Worm (Caenorhabditis elegans) whole organism, midembryonic: ENCODE data around the gene F22F7.3.

ENCODE experiments used
- T22C8.4 ChIP-seq: fragments of 200-800 bp; sonication (Bioruptor generic); IDR thresholded peaks from 2 replicates; pipeline ENCODE4 v1.3.6; 2022; ENCODE audit warnings: missing genetic modification characterization, missing compliant biosample characterization
- cog-1 ChIP-seq: sonication (generic microtip); optimal IDR thresholded peaks from 2 replicates; lab custom pipeline; 2016; ENCODE audit warnings: missing genetic modification characterization, missing compliant biosample characterization
- flt-1 ChIP-seq: fragments of 200-800 bp; sonication (Bioruptor generic); IDR thresholded peaks from 2 replicates; pipeline ENCODE4 v1.3.6; 2022; ENCODE audit warnings: missing genetic modification characterization, missing compliant biosample characterization
- klf-2 ChIP-seq: fragments of 200-800 bp; sonication (Bioruptor generic); conservative IDR thresholded peaks from 2 replicates; pipeline ENCODE4 v1.3.6; 2022; ENCODE audit warnings: missing genetic modification reagents, missing genetic modification characterization, missing compliant biosample characterization
- med-1 ChIP-seq: sonication (generic microtip); optimal IDR thresholded peaks from 2 replicates; lab custom pipeline; 2017; ENCODE audit warnings: missing genetic modification characterization, mild to moderate bottlenecking, missing compliant biosample characterization, antibody characterized with exemption, missing genetic modification reagents; ENCODE audit not compliant: insufficient read depth
- ref-1 ChIP-seq: fragments of 200-800 bp; sonication (Bioruptor generic); conservative IDR thresholded peaks from 2 replicates; pipeline ENCODE4 v1.3.6; 2022; ENCODE audit warnings: missing genetic modification reagents, missing genetic modification characterization, missing compliant biosample characterization
- tab-1 ChIP-seq: fragments of 200-800 bp; sonication (Bioruptor generic); IDR thresholded peaks from 2 replicates; pipeline ENCODE4 v1.3.6; 2022; ENCODE audit warnings: missing genetic modification characterization, missing compliant biosample characterization
- ztf-23 ChIP-seq: fragments of 200-800 bp; sonication (Bioruptor generic); IDR thresholded peaks from 2 replicates; pipeline ENCODE4 v1.3.6; 2022; ENCODE audit warnings: missing genetic modification reagents, missing genetic modification characterization, missing compliant biosample characterization
- ztf-29 ChIP-seq: fragments of 200-800 bp; sonication (Bioruptor generic); IDR thresholded peaks from 2 replicates; pipeline ENCODE4 v1.3.6; 2022; ENCODE audit warnings: missing genetic modification reagents, missing genetic modification characterization, missing compliant biosample characterization

The F22F7.3 gene

DNA sequence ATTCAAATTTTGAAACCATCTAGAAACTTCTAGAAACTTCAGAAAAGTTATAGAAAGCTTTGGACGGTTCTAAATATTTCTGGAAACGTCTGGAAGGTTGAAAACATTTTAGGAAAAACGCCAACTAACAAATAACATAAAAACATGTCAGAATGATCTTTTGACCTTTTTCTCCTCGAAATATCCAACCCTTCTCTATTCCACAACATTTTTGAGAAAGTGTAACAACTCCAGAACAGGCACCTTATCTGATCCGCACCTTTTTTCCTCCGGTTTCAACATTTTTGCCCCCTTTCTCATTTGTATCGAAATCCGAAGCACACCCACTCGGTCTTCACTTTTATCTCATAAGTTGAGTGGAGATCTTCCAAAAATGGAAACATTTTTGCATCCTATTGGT lies at the start of gene F22F7.3:
Gene F22F7.3 (plus strand): TSS at position 301 of the 400 bp plus-strand sequence.
- TF ChIP-seq flt-1 (GFP tag; lab: Robert Waterston, UW) (no peak), T22C8.4 (no peak), klf-2 (no peak), tab-1 (no peak), ztf-29 (GFP tag; lab: Robert Waterston, UW) (no peak), ref-1 (GFP tag; lab: Robert Waterston, UW) (no peak), ztf-23 (GFP tag; lab: Robert Waterston, UW) (no peak), med-1 (no peak), cog-1 (tag; lab: Kevin White, UChicago) (no peak)

DNA sequence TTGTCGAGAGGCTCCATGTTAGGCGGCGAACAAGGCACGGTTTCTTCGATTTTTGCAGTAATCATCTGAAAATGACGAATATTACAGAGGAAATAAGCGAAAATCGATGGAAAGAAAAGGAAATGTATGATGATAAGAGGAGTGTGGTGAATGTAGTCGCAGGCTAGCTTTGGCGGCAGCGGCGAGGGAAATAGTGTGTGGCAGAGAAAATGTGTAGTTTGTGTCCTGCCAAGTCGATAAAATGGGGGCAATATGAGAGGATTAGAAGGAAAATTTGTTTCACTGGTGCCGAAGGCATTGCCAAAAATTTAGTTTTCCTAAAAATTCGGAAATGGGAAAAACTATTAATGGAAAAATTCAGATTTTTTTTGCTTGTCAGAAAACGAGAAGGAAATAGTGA lies 43.7 kb upstream of the F22F7.3 start, which contains the start of gene nhr-86:
Gene nhr-86 (minus strand): TSS at position 71 of the 400 bp plus-strand sequence.
- TF ChIP-seq klf-2, result no peak
- no peak for TF ChIP-seq T22C8.4

DNA sequence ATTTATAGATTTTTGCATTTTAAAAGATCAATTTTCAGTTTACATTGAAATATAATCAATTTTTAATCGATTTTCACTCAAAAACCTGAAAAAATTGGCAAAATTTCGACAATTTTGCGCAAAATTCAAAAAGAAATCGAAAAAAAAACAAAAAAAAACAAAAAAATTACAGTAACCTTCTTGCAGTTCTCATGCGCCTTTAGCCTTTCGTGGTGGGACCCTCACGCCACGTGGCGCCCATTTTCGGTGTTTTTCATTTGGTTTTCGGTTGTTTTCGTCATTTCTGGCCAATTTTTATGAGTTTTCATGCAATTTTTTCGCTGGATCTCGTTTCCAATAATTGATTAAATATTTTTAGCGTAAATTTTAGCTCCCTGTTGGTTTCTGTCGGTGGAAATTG lies 43.0 kb upstream of the F22F7.3 start:
- TF ChIP-seq tab-1, result no peak
- TF ChIP-seq ztf-23 (GFP tag; lab: Robert Waterston, UW), result no peak
- no peak for TF ChIP-seq med-1
- no peak for TF ChIP-seq ref-1 (GFP tag; lab: Robert Waterston, UW)
- TF ChIP-seq cog-1 (tag; lab: Kevin White, UChicago), result no peak
- TF ChIP-seq T22C8.4, result no peak
- no peak for TF ChIP-seq klf-2
- no peak for TF ChIP-seq flt-1 (GFP tag; lab: Robert Waterston, UW)
- no peak for TF ChIP-seq ztf-29 (GFP tag; lab: Robert Waterston, UW)

DNA sequence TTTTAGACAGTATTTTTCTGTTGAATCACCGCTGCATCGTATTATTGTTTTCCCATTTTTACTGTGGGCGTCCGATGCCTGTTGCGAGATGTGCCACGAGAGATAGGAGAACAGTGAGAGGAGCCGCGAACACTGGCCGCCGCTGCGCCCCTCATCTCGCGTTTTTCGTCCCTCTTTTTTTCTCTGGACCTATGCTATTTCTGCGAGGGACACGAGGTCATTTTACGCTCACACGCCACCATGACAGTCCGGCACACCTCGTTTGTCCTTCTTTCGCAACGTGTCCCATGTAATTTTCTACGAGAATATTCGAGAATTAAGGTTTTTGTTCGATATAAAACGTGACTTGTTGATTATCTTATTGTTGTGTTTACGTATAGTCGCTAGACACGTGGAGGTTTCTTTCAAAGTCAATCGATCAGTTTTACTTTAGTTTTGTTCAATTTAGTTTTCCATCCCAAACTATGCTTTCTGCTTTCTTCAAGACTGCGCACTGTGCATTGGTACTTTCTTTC lies 42.4 kb upstream of the F22F7.3 start, which contains the start of gene lbp-9:
Gene lbp-9 (plus strand): TSS at position 465 of the 515 bp plus-strand sequence.
- no peak for TF ChIP-seq cog-1 (tag; lab: Kevin White, UChicago)
- TF ChIP-seq med-1, result no peak
- TF ChIP-seq flt-1 (GFP tag; lab: Robert Waterston, UW), result no peak

DNA sequence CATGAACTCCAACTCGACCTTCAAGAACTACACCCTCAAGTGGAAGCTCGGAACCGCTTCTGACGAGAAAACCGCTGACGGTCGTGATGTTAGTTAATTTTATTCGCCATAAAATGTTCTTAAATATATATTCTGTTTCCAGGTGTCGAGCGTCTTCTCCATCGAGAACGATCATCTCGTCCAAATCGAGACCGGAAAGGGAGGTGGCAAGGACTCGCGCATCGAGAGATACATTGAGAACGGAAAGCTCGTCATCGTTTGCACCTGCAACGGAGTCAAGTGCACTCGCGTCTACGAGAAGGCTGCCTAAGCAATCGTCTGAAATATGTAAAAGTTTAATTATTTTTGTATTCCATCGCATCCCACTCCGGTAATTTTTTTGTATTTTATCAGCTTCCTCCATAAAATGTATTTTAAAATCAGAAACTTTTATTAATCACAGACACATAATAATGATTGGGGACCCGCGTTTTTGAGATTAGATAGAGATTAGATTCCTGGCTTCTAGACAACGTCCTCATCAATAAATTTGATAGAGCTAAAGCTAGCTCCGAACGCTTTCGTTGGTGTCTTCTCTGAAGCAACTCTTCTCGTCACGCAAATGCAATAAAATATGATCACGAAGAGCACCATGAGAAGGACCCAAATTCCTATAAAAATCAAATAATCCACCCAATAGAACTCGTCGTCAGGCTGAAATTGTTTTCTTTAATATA lies 41.6 kb upstream of the F22F7.3 start:
- TF ChIP-seq T22C8.4 (no peak), cog-1 (tag; lab: Kevin White, UChicago) (no peak), med-1 (no peak), ztf-29 (GFP tag; lab: Robert Waterston, UW) (no peak), klf-2 (no peak), tab-1 (no peak), flt-1 (GFP tag; lab: Robert Waterston, UW) (no peak), ztf-23 (GFP tag; lab: Robert Waterston, UW) (no peak), ref-1 (GFP tag; lab: Robert Waterston, UW) (no peak)

DNA sequence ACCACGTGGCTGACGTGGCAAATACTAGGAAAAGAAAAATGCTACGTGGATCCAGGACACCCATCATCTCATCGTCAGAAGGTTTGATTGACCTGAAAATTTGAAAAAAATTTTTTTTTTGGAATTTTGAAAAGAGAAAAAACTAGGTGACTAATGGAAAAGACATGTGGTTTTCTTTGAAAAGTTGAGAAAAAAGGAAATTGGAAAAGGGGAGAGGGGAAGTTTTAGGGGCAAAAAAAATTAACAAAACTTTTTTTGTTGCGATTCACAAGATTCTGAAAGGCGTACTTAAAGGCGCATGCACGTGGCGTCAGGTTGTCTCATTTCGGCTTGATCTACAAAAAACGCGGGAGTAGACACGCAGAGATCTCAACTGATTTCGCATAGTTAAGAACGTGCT lies 37.7 kb upstream of the F22F7.3 start, which contains the start of gene Y40B10A.9:
Gene Y40B10A.9 (minus strand): TSS at position 101 of the 400 bp plus-strand sequence.
- TF ChIP-seq med-1 (no peak), ref-1 (GFP tag; lab: Robert Waterston, UW) (no peak), flt-1 (GFP tag; lab: Robert Waterston, UW) (no peak), ztf-23 (GFP tag; lab: Robert Waterston, UW) (no peak), ztf-29 (GFP tag; lab: Robert Waterston, UW) (no peak), cog-1 (tag; lab: Kevin White, UChicago) (no peak), tab-1 (no peak), T22C8.4 (no peak), klf-2 (no peak)

DNA sequence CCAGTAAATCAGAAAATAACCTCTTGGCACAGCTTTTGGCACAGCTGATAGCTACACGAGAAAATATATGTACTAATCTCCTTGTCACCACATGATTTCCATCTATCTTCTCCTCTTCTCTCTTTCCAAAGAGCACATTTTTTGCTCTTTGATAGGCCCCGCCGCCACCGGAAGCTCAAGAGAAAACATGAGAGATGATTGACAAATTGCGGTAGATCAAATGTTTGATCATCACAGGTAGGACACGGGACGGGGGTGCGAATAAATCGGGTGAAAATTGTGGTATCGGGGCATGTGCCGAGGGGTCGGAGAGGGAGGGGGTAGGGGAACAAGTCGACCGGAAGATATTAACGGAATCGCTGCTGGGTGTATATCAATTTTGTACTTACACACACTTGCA lies 34.4 kb upstream of the F22F7.3 start:
- TF ChIP-seq ztf-23 (GFP tag; lab: Robert Waterston, UW) (peak; percentile 26; the same call in 1 of the 2 replicates), ref-1 (GFP tag; lab: Robert Waterston, UW) (no peak)

DNA sequence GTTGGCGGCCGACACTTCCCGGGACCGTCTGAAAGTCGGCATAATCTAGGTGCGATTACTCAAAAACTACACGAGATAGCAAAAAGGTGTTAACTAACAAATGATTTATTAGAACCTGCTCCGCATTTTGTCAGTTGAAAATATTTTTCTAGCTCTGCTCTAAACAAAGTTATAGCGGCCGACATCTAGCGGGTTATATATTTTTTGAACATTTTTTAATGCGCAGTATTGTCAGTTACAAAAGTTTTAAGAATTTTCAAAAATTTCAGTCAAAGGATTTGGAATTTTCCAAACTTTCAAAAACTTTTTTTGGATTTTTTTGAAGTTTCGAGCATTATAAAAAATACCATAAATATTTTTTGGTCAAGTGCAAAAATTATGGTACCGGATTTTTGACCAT lies 29.2 kb upstream of the F22F7.3 start:
- TF ChIP-seq tab-1, result no peak
- no peak for TF ChIP-seq ref-1 (GFP tag; lab: Robert Waterston, UW)
- TF ChIP-seq ztf-29 (GFP tag; lab: Robert Waterston, UW), result no peak
- TF ChIP-seq cog-1 (tag; lab: Kevin White, UChicago), result no peak
- no peak for TF ChIP-seq flt-1 (GFP tag; lab: Robert Waterston, UW)
- no peak for TF ChIP-seq klf-2
- TF ChIP-seq T22C8.4, result no peak
- TF ChIP-seq med-1, result no peak
- TF ChIP-seq ztf-23 (GFP tag; lab: Robert Waterston, UW), result no peak

DNA sequence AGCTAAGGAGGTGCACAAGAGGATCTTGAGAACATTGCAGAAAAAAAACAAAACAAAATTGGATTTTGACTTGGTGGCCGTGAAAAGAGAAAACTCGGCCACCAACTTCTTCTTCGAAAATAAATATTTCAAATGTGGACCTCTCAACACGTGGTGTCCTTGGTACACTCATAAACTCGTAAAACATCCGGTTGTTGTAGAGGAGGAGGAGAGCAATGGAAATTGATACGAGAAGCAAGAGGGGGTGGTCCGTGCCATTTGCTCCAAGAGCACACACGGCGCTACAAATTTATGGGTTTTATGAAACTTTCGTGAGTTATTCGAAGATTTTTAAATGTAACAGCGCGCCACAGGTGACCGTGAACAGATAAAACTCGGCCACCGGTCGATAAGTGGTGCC lies 28.6 kb upstream of the F22F7.3 start:
- TF ChIP-seq klf-2 (no peak), med-1 (no peak), ref-1 (GFP tag; lab: Robert Waterston, UW) (no peak), ztf-23 (GFP tag; lab: Robert Waterston, UW) (no peak), cog-1 (tag; lab: Kevin White, UChicago) (no peak), ztf-29 (GFP tag; lab: Robert Waterston, UW) (no peak), tab-1 (no peak), T22C8.4 (no peak), flt-1 (GFP tag; lab: Robert Waterston, UW) (no peak)

DNA sequence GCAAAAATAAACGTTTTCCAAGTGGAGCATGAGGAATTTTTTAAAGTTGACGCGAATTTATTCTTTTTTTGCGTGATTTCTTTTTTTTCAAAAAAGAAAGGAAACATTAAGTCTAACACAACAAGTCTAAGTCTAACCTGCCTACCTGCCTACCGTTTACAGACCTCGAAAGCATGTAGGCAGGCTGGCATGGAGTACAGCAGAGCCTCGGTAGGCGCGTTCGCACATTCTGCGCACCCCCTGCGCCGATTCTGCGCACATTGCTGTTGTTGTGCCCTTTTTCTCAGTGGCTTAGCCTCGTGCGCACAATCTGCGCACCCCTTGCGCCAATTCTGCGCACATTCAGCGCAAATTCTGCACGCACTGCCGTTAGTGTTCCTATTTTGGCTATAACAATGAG lies 26.6 kb upstream of the F22F7.3 start:
- TF ChIP-seq klf-2 (0 out of 2 replicates have a peak, but pooled peaks have one; percentile 10), ztf-23 (GFP tag; lab: Robert Waterston, UW) (no peak), med-1 (no peak)
